Worm (Caenorhabditis elegans) whole organism, midembryonic: ENCODE measurements around the gene spe-44.

Experiments used
- T22C8.4 ChIP-seq: fragments of 200-800 bp; sonication (Bioruptor generic); IDR thresholded peaks from 2 replicates; pipeline ENCODE4 v1.3.6; 2022; ENCODE audit warnings: missing genetic modification characterization, missing compliant biosample characterization
- cog-1 ChIP-seq: sonication (generic microtip); optimal IDR thresholded peaks from 2 replicates; lab custom pipeline; 2016; ENCODE audit warnings: missing genetic modification characterization, missing compliant biosample characterization
- flt-1 ChIP-seq: fragments of 200-800 bp; sonication (Bioruptor generic); IDR thresholded peaks from 2 replicates; pipeline ENCODE4 v1.3.6; 2022; ENCODE audit warnings: missing genetic modification characterization, missing compliant biosample characterization
- klf-2 ChIP-seq: fragments of 200-800 bp; sonication (Bioruptor generic); conservative IDR thresholded peaks from 2 replicates; pipeline ENCODE4 v1.3.6; 2022; ENCODE audit warnings: missing genetic modification reagents, missing genetic modification characterization, missing compliant biosample characterization
- med-1 ChIP-seq: sonication (generic microtip); optimal IDR thresholded peaks from 2 replicates; lab custom pipeline; 2017; ENCODE audit warnings: missing genetic modification characterization, mild to moderate bottlenecking, missing compliant biosample characterization, antibody characterized with exemption, missing genetic modification reagents; ENCODE audit not compliant: insufficient read depth
- ref-1 ChIP-seq: fragments of 200-800 bp; sonication (Bioruptor generic); conservative IDR thresholded peaks from 2 replicates; pipeline ENCODE4 v1.3.6; 2022; ENCODE audit warnings: missing genetic modification reagents, missing genetic modification characterization, missing compliant biosample characterization
- tab-1 ChIP-seq: fragments of 200-800 bp; sonication (Bioruptor generic); IDR thresholded peaks from 2 replicates; pipeline ENCODE4 v1.3.6; 2022; ENCODE audit warnings: missing genetic modification characterization, missing compliant biosample characterization
- ztf-23 ChIP-seq: fragments of 200-800 bp; sonication (Bioruptor generic); IDR thresholded peaks from 2 replicates; pipeline ENCODE4 v1.3.6; 2022; ENCODE audit warnings: missing genetic modification reagents, missing genetic modification characterization, missing compliant biosample characterization
- ztf-29 ChIP-seq: fragments of 200-800 bp; sonication (Bioruptor generic); IDR thresholded peaks from 2 replicates; pipeline ENCODE4 v1.3.6; 2022; ENCODE audit warnings: missing genetic modification reagents, missing genetic modification characterization, missing compliant biosample characterization

The spe-44 gene

DNA sequence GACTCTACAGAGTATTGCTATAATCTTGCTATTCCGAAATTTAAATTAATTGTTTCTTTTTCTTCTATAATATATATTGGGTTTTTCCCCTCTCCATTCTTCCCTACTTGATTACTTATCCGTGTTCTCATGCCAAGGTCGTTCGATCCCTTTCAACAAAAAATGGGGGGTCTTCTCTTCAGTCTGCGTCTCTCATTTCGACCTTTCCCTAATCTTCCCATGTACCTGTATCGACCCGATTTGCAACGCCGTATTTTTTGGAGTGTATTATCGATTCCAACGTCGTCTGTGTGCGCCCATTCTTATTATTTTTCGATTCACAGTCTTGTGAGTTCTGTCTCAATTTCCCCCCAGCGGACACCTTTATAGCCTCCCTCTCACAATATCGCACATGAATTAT lies 13.7 kb upstream of the spe-44 start:
- TF ChIP-seq T22C8.4, result no peak
- TF ChIP-seq med-1 (GFP tag; lab: Kevin White, UChicago), result no peak
- no peak for TF ChIP-seq cog-1
- TF ChIP-seq ztf-29, result no peak
- TF ChIP-seq ref-1 (GFP tag; lab: Robert Waterston, UW), result no peak
- no peak for TF ChIP-seq klf-2 (GFP tag; lab: Robert Waterston, UW)
- no peak for TF ChIP-seq flt-1 (GFP tag; lab: Robert Waterston, UW)

DNA sequence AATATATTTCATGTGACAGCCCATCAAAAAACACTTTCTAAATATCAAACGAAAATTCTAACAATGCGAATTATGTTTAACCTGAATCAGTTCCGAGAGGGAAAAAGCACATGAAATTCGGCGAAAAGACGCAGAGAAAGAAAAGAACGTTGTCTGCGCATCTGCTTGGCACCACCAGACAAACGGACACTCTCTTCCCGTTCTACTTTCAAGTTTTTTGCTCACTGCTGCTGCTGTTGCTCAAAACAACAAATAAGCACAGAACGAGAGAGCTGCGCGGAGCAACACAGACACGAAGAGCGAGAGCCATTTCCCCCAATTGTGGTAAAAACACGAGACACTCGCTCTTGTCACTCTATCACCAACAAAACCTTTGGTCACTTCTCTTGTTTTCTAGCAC lies 10.8 kb upstream of the spe-44 start:
- no peak for TF ChIP-seq klf-2 (GFP tag; lab: Robert Waterston, UW)
- TF ChIP-seq tab-1, result no peak
- TF ChIP-seq ztf-23 (GFP tag; lab: Robert Waterston, UW), result no peak
- TF ChIP-seq ref-1 (GFP tag; lab: Robert Waterston, UW), result no peak
- no peak for TF ChIP-seq flt-1 (GFP tag; lab: Robert Waterston, UW)
- no peak for TF ChIP-seq cog-1
- no peak for TF ChIP-seq T22C8.4
- TF ChIP-seq ztf-29, result no peak
- TF ChIP-seq med-1 (GFP tag; lab: Kevin White, UChicago), result no peak

DNA sequence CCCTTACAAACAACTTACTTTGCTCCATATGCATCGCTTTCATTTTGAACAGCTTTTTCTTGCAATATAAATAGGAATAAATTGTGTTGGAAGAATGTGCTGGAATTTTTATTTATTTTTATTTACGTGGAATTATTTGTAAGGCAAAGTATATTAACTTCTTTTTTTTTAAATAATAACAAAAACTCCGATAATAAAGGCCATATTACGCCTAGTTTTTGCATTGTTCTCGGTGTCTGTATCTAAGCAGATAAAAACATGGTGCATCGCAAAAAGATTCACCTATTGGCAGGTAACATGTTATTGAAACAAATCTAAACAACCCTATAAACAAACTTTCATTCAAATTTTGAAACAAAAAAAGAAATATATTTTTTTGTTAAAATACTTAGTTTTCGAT lies 9.4 kb upstream of the spe-44 start, which contains the start of gene C25G4.8:
TSS of gene C25G4.8 (minus strand) at position 101 of the 400 bp plus-strand sequence.
- no peak for TF ChIP-seq med-1 (GFP tag; lab: Kevin White, UChicago)
- no peak for TF ChIP-seq ztf-29
- TF ChIP-seq klf-2 (GFP tag; lab: Robert Waterston, UW), result no peak
- TF ChIP-seq tab-1, result no peak
- TF ChIP-seq ztf-23 (GFP tag; lab: Robert Waterston, UW), result no peak
- no peak for TF ChIP-seq ref-1 (GFP tag; lab: Robert Waterston, UW)
- no peak for TF ChIP-seq cog-1
- TF ChIP-seq T22C8.4, result no peak
- TF ChIP-seq flt-1 (GFP tag; lab: Robert Waterston, UW), result no peak

DNA sequence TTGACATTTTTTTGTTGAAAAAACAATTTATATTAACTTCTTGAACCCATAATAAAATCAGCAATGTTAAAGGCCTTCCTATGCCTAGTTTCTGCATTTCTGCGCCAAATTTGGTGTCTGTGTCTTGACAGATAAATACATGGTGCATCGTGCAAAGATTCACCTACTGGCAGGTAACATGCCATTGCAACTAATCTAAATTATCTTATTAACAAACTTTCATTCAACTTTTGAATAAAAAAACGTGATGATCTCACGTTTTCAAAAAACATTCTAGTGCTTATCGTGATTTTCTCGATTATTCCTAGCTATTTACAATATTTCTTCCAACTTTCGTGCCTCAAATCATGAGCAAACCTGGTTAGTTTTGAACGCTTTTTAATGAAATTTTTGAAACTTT lies 2.6 kb upstream of the spe-44 start, which contains the start of gene C25G4.7:
TSS of gene C25G4.7 (plus strand) at position 301 of the 400 bp plus-strand sequence.
- TF ChIP-seq tab-1 (no peak), cog-1 (no peak), med-1 (GFP tag; lab: Kevin White, UChicago) (no peak), T22C8.4 (no peak), ref-1 (GFP tag; lab: Robert Waterston, UW) (no peak), klf-2 (GFP tag; lab: Robert Waterston, UW) (no peak), flt-1 (GFP tag; lab: Robert Waterston, UW) (no peak), ztf-23 (GFP tag; lab: Robert Waterston, UW) (no peak), ztf-29 (no peak)

DNA sequence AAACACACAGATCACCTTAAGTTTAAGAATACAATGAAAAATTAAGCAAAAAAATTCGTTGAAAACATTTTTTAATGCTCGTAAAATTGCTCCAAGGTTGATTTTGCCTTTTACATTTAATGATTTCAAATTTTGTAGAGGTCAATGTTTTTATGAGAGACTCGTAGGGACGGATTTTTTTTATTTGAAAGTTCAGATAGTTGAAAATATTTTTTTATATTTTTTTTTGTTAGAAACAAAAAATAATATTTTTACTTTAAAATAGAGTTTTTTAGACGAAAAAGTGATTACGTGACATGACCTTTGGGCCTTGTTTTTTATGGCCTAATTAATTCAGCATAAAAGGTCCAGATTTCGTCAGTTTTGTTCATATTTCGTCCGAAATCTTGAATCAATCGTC lies 735 bp upstream of the spe-44 start, which contains the start of gene smz-1:
TSS of gene smz-1 (plus strand) at position 301 of the 400 bp plus-strand sequence.
- TF ChIP-seq med-1 (GFP tag; lab: Kevin White, UChicago) (no peak), T22C8.4 (no peak), tab-1 (no peak), ztf-29 (no peak), ztf-23 (GFP tag; lab: Robert Waterston, UW) (no peak), cog-1 (no peak), ref-1 (GFP tag; lab: Robert Waterston, UW) (no peak), klf-2 (GFP tag; lab: Robert Waterston, UW) (no peak), flt-1 (GFP tag; lab: Robert Waterston, UW) (no peak)

DNA sequence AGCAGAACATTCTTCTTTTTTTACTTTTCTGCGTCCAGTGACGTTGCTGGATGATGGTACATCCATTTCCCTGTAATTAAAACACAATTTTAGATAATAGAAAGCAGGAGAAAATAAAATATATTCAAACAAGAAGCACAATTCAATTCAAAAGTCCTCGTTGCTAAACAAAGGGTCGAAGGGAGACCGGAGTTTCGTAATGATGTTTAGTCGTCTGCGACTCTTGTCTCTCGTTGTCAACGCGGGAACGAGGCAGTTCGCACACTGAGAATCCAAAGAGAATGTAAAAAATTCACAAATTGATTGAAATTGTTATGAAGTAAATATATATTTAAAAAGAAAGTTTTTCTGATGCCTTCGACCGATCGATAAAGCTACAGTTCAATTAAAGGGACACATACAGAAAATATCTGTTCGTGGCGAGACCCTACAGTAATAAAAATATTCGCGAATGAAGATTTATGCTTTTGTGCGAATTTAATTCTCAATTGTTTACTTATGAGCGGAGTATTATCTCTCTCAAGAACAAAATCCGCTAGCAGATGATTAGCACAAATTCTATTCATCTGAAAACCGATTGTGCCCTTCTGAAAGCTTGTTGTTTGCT lies 2.7 kb downstream of the spe-44 start, which contains the start of gene dpy-26:
TSS of gene dpy-26 (minus strand) at position 111 of the 607 bp plus-strand sequence.
- TF ChIP-seq ztf-23 (GFP tag; lab: Robert Waterston, UW) (no peak), ref-1 (GFP tag; lab: Robert Waterston, UW) (no peak), flt-1 (GFP tag; lab: Robert Waterston, UW) (no peak), tab-1 (no peak), med-1 (GFP tag; lab: Kevin White, UChicago) (no peak), cog-1 (no peak), T22C8.4 (no peak), klf-2 (GFP tag; lab: Robert Waterston, UW) (no peak), ztf-29 (no peak)

DNA sequence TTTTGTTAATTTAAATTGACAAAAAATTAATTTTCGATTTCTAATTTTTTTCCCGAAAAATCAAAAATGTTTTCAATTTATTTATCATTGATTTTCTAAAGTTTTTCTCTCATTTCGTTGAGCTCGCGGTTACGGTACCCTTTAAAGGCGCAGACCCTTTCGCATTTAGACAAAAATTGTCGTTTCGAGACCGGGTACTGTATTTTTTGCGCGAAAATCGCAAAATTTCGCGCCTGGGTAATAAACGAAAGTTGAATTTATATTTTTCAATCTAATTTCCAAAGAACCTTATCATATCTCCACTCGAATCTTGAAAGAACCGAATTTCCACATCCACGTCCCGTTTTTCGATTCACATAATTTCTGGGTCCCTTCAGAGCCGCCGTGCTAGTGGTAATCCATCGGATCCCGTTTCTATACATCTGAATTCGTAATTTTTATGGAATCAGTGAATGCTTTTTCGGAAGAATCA lies 8.5 kb downstream of the spe-44 start, which contains the start of gene C25G4.3:
TSS of gene C25G4.3 (minus strand) at position 422 of the 472 bp plus-strand sequence.
- no peak for TF ChIP-seq flt-1 (GFP tag; lab: Robert Waterston, UW)
- TF ChIP-seq klf-2 (GFP tag; lab: Robert Waterston, UW), result no peak
- no peak for TF ChIP-seq ref-1 (GFP tag; lab: Robert Waterston, UW)
- TF ChIP-seq med-1 (GFP tag; lab: Kevin White, UChicago), result no peak
- TF ChIP-seq tab-1, result no peak
- no peak for TF ChIP-seq ztf-29

DNA sequence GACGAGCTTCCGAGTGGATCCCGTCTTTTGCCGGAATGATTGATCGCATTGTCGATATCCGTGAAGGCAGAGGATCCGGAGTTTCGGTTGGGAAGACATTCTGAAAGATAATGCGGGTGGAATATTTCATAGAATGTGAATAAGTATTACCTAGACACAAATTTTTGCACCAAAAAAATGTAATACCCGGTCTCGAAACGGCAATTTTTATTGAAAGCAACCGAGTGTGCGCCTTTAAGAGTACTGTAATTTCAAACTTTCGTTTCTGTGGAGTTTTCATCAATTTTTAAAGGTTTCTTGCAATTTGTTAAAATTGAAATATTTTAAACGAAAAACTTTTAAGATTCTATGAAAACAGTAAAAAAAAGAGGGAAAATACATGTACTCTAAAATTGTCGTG lies 10.1 kb downstream of the spe-44 start, which contains the start of gene C25G4.2:
TSS of gene C25G4.2 (minus strand) at position 100 of the 400 bp plus-strand sequence.
- TF ChIP-seq tab-1, result no peak
- no peak for TF ChIP-seq ref-1 (GFP tag; lab: Robert Waterston, UW)
- no peak for TF ChIP-seq klf-2 (GFP tag; lab: Robert Waterston, UW)
- no peak for TF ChIP-seq T22C8.4
- no peak for TF ChIP-seq ztf-23 (GFP tag; lab: Robert Waterston, UW)
- TF ChIP-seq cog-1, result no peak
- no peak for TF ChIP-seq ztf-29
- no peak for TF ChIP-seq flt-1 (GFP tag; lab: Robert Waterston, UW)
- no peak for TF ChIP-seq med-1 (GFP tag; lab: Kevin White, UChicago)

DNA sequence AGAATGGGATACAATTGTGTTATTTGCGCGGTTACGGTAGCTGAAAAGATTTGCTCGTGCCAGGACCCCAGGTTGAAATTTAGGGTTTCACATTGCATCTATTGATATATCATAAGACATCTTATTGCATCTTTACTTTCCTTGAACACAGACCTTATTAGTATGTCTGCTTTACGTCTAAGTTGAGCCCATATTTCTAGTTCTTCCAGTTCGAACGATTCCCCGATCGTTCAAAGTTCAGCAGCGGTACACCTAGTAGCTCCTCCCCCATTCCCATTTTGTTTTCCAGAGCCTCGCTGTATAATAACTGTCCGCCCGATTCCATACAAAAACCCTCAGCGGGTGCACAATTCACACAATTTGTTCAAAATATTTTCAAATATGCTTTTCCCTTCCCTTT lies 12.3 kb downstream of the spe-44 start, which contains the start of gene C25G4.17:
TSS of gene C25G4.17 (plus strand) at position 301 of the 400 bp plus-strand sequence.
- TF ChIP-seq tab-1 (no peak), klf-2 (GFP tag; lab: Robert Waterston, UW) (no peak), cog-1 (no peak), med-1 (GFP tag; lab: Kevin White, UChicago) (no peak), ztf-29 (no peak), T22C8.4 (no peak), ztf-23 (GFP tag; lab: Robert Waterston, UW) (no peak), flt-1 (GFP tag; lab: Robert Waterston, UW) (no peak), ref-1 (GFP tag; lab: Robert Waterston, UW) (no peak)
